Fruit fly (Drosophila melanogaster) whole organism, embryonic: ENCODE data around the gene mRpL39.

Experiments used
- ATbp ChIP-seq: fragments of 200-800 bp; sonication (Bioruptor generic); optimal IDR thresholded peaks from 2 replicates; lab custom pipeline; 2017; ENCODE audit warnings: missing biosample characterization, mild to moderate bottlenecking, missing genetic modification characterization, missing genetic modification reagents
- Blimp-1 ChIP-seq: fragments of 200-800 bp; sonication (Bioruptor generic); optimal IDR thresholded peaks from 3 replicates; lab custom pipeline; 2018; ENCODE audit warnings: missing biosample characterization, missing genetic modification characterization, mild to moderate bottlenecking, moderate library complexity, missing genetic modification reagents
- CG10321 ChIP-seq: fragments of 200-800 bp; sonication (Bioruptor generic); IDR thresholded peaks from 2 replicates; pipeline ENCODE4 v1.3.6; 2022; ENCODE audit warnings: missing biosample characterization, missing genetic modification characterization
- CG10565 ChIP-seq: fragments of 200-800 bp; sonication (Bioruptor generic); optimal IDR thresholded peaks from 3 replicates; lab custom pipeline; 2016; ENCODE audit warnings: missing biosample characterization, mild to moderate bottlenecking, missing genetic modification characterization
- CG11456 ChIP-seq: fragments of 200-800 bp; sonication (Bioruptor generic); IDR thresholded peaks from 3 replicates; pipeline ENCODE4 v1.3.6; 2022; ENCODE audit warnings: missing biosample characterization, missing genetic modification characterization
- CG11695 ChIP-seq: fragments of 200-800 bp; sonication (Bioruptor generic); IDR thresholded peaks from 3 replicates; pipeline ENCODE4 v1.3.6; 2022; ENCODE audit warnings: missing biosample characterization, missing genetic modification characterization
- CG11723 ChIP-seq: fragments of 200-800 bp; sonication (Bioruptor generic); optimal IDR thresholded peaks from 2 replicates; lab custom pipeline; 2017; ENCODE audit warnings: missing biosample characterization, mild to moderate bottlenecking, missing genetic modification characterization
- CG12299 ChIP-seq: fragments of 200-800 bp; sonication (Bioruptor generic); optimal IDR thresholded peaks from 2 replicates; lab custom pipeline; 2018; ENCODE audit warnings: missing biosample characterization, mild to moderate bottlenecking, missing genetic modification characterization
- CG15514 ChIP-seq: fragments of 200-800 bp; sonication (Bioruptor generic); optimal IDR thresholded peaks from 3 replicates; lab custom pipeline; 2017; ENCODE audit warnings: missing biosample characterization, missing genetic modification characterization, mild to moderate bottlenecking, moderate library complexity, missing genetic modification reagents
- CG15601 ChIP-seq: fragments of 200-800 bp; sonication (Bioruptor generic); optimal IDR thresholded peaks from 3 replicates; lab custom pipeline; 2019; ENCODE audit warnings: missing biosample characterization, mild to moderate bottlenecking, missing genetic modification characterization, moderate library complexity
- CG15696 ChIP-seq: fragments of 200-800 bp; sonication (Bioruptor generic); optimal IDR thresholded peaks from 2 replicates; lab custom pipeline; 2019; ENCODE audit warnings: missing biosample characterization, mild to moderate bottlenecking, missing genetic modification characterization, moderate library complexity
- CG16813 ChIP-seq: fragments of 200-800 bp; sonication (Bioruptor generic); IDR thresholded peaks from 3 replicates; pipeline ENCODE4 v1.3.6; 2022; ENCODE audit warnings: missing biosample characterization, missing genetic modification characterization; ENCODE audit not compliant: partially characterized antibody
- CG17328 ChIP-seq: fragments of 200-800 bp; sonication (Bioruptor generic); IDR thresholded peaks from 2 replicates; pipeline ENCODE4 v1.3.6; 2022; ENCODE audit warnings: missing biosample characterization, missing genetic modification characterization
- CG17612 ChIP-seq: fragments of 200-800 bp; sonication (Bioruptor generic); IDR thresholded peaks from 2 replicates; pipeline ENCODE4 v1.3.6; 2022; ENCODE audit warnings: missing biosample characterization, missing genetic modification characterization
- CG2199 ChIP-seq: fragments of 200-800 bp; sonication (Bioruptor generic); IDR thresholded peaks from 3 replicates; pipeline ENCODE4 v1.3.6; 2022; ENCODE audit warnings: missing biosample characterization, missing genetic modification characterization
- CG30403 ChIP-seq: fragments of 200-800 bp; sonication (Bioruptor generic); optimal IDR thresholded peaks from 3 replicates; lab custom pipeline; 2016; ENCODE audit warnings: missing biosample characterization, missing genetic modification characterization
- CG34224 ChIP-seq: fragments of 200-800 bp; sonication (Bioruptor generic); IDR thresholded peaks from 3 replicates; pipeline ENCODE4 v1.3.6; 2022; ENCODE audit warnings: missing biosample characterization, missing genetic modification characterization; ENCODE audit not compliant: partially characterized antibody
- CG3726 ChIP-seq: fragments of 200-800 bp; sonication (Bioruptor generic); IDR thresholded peaks from 3 replicates; pipeline ENCODE4, ENCODE4 v1.3.6; 2022; ENCODE audit warnings: missing biosample characterization, missing genetic modification characterization
- CG3995 ChIP-seq: fragments of 200-800 bp; sonication (Bioruptor generic); optimal IDR thresholded peaks from 3 replicates; lab custom pipeline; 2016; ENCODE audit warnings: missing biosample characterization, missing genetic modification characterization
- CG4360 ChIP-seq: fragments of 200-800 bp; sonication (Bioruptor generic); IDR thresholded peaks from 2 replicates; pipeline ENCODE4 v1.3.6; 2022; ENCODE audit warnings: missing biosample characterization, missing genetic modification characterization
- CG4404 ChIP-seq: fragments of 200-800 bp; sonication (Bioruptor generic); IDR thresholded peaks from 2 replicates; pipeline ENCODE4 v1.3.6; 2022; ENCODE audit warnings: missing biosample characterization, missing genetic modification characterization
- CG6683 ChIP-seq: fragments of 200-800 bp; sonication (Bioruptor generic); optimal IDR thresholded peaks from 2 replicates; lab custom pipeline; 2017; ENCODE audit warnings: missing biosample characterization, mild to moderate bottlenecking, missing genetic modification characterization, missing genetic modification reagents
- CG7839 ChIP-seq: fragments of 200-800 bp; sonication (Bioruptor generic); optimal IDR thresholded peaks from 3 replicates; lab custom pipeline; 2018; ENCODE audit warnings: missing biosample characterization, mild to moderate bottlenecking, missing genetic modification characterization, moderate library complexity
- CHES-1-like ChIP-seq: fragments of 200-800 bp; sonication (Bioruptor generic); optimal IDR thresholded peaks from 2 replicates; lab custom pipeline; 2016; ENCODE audit warnings: missing biosample characterization, missing genetic modification characterization
- CTCF ChIP-seq: fragments of 200-800 bp; sonication (Bioruptor generic); optimal IDR thresholded peaks from 2 replicates; lab custom pipeline; 2017; ENCODE audit warnings: missing biosample characterization, mild to moderate bottlenecking, missing genetic modification characterization, moderate library complexity
- D ChIP-seq, 2 experiments: fragments of 200-800 bp in 1 of 2; fragments of >200 bp in 1 of 2; sonication (Bioruptor generic) in 1 of 2; optimal IDR thresholded peaks; 2 replicates in 1 of 2; 3 replicates in 1 of 2; lab custom pipeline; 2017; ENCODE audit warnings: mild to moderate bottlenecking in 1 of 2, missing biosample characterization in 1 of 2, missing genetic modification characterization in 1 of 2, missing genetic modification reagents in 1 of 2
- D19A ChIP-seq: fragments of 200-800 bp; optimal IDR thresholded peaks from 3 replicates; lab custom pipeline; 2019; ENCODE audit warnings: missing biosample characterization, mild to moderate bottlenecking, missing genetic modification characterization, moderate library complexity
- Dek ChIP-seq: fragments of 200-800 bp; sonication (Bioruptor generic); optimal IDR thresholded peaks from 3 replicates; lab custom pipeline; 2019; ENCODE audit warnings: missing biosample characterization, mild to moderate bottlenecking, missing genetic modification characterization, moderate library complexity
- Dp ChIP-seq: fragments of 200-800 bp; sonication (Bioruptor generic); optimal IDR thresholded peaks from 2 replicates; lab custom pipeline; 2018; ENCODE audit warnings: missing biosample characterization, mild to moderate bottlenecking, missing genetic modification characterization, moderate library complexity
- E2f1 ChIP-seq: fragments of 200-800 bp; sonication (Bioruptor generic); IDR thresholded peaks from 2 replicates; pipeline ENCODE4 v1.3.6; 2022; ENCODE audit warnings: missing biosample characterization, missing genetic modification characterization
- Ets65A ChIP-seq: fragments of 200-800 bp; sonication (Bioruptor generic); peaks from one replicate; lab custom pipeline; 2016; ENCODE audit warnings: missing biosample characterization, missing genetic modification characterization
- Fer1 ChIP-seq: fragments of 200-800 bp; sonication (Bioruptor generic); optimal IDR thresholded peaks from 2 replicates; lab custom pipeline; 2017; ENCODE audit warnings: missing biosample characterization, mild to moderate bottlenecking, missing genetic modification characterization
- Jarid2 ChIP-seq: fragments of 200-800 bp; sonication (Bioruptor generic); optimal IDR thresholded peaks from 3 replicates; lab custom pipeline; 2017; ENCODE audit warnings: mild to moderate bottlenecking, missing biosample characterization, missing genetic modification reagents, missing genetic modification characterization
- Max ChIP-seq: fragments of 200-800 bp; sonication (Bioruptor generic); optimal IDR thresholded peaks from 2 replicates; lab custom pipeline; 2016; ENCODE audit warnings: missing biosample characterization, mild to moderate bottlenecking, missing genetic modification characterization
- Stat92E ChIP-seq, 3 experiments: fragments of >200 bp in 2 of 3; fragments of 200-800 bp in 1 of 3; sonication (Bioruptor generic) in 1 of 3; optimal IDR thresholded peaks; 2 replicates each; lab custom pipeline; 2017 to 2019; ENCODE audit warnings: missing biosample characterization in 3 of 3, missing genetic modification characterization in 3 of 3, mild to moderate bottlenecking in 1 of 3, moderate library complexity in 1 of 3
- Xrp1 ChIP-seq: fragments of 200-800 bp; sonication (Bioruptor generic); IDR thresholded peaks from 2 replicates; pipeline ENCODE4 v1.3.6; 2022; ENCODE audit warnings: missing biosample characterization, missing genetic modification characterization
- chif ChIP-seq, 2 experiments: fragments of 200-800 bp; sonication (Bioruptor generic); optimal IDR thresholded peaks; 3 replicates each; lab custom pipeline; 2016; ENCODE audit warnings: missing biosample characterization in 2 of 2, missing genetic modification characterization in 2 of 2
- chm ChIP-seq: fragments of 200-800 bp; sonication (Bioruptor generic); IDR thresholded peaks from 2 replicates; pipeline ENCODE4 v1.3.6; 2022; ENCODE audit warnings: missing biosample characterization, missing genetic modification characterization
- crc ChIP-seq: fragments of 200-800 bp; sonication (Bioruptor generic); optimal IDR thresholded peaks from 2 replicates; lab custom pipeline; 2016; ENCODE audit warnings: missing biosample characterization, missing genetic modification characterization
- disco-r ChIP-seq: fragments of 200-800 bp; sonication (Bioruptor generic); optimal IDR thresholded peaks from 2 replicates; lab custom pipeline; 2016; ENCODE audit warnings: missing biosample characterization, missing genetic modification characterization
- exex ChIP-seq: fragments of 200-800 bp; sonication (Bioruptor generic); optimal IDR thresholded peaks from 4 replicates; lab custom pipeline; 2018; ENCODE audit warnings: missing biosample characterization, mild to moderate bottlenecking, missing genetic modification characterization, moderate library complexity
- inv ChIP-seq: fragments of 200-800 bp; sonication (Bioruptor generic); IDR thresholded peaks from 2 replicates; pipeline ENCODE4 v1.3.6; 2022; ENCODE audit warnings: missing biosample characterization, missing genetic modification characterization; ENCODE audit not compliant: partially characterized antibody
- kni ChIP-seq: fragments of 200-800 bp; sonication (Bioruptor generic); optimal IDR thresholded peaks from 3 replicates; lab custom pipeline; 2017; ENCODE audit warnings: mild to moderate bottlenecking, missing biosample characterization, missing genetic modification reagents, missing genetic modification characterization
- knrl ChIP-seq: fragments of 200-800 bp; sonication (Bioruptor generic); IDR thresholded peaks from 3 replicates; pipeline ENCODE4 v1.3.6; 2022; ENCODE audit warnings: missing biosample characterization, missing genetic modification characterization; ENCODE audit not compliant: partially characterized antibody
- nau ChIP-seq: fragments of 200-800 bp; sonication (Bioruptor generic); optimal IDR thresholded peaks from 3 replicates; lab custom pipeline; 2017; ENCODE audit warnings: missing biosample characterization, mild to moderate bottlenecking, missing genetic modification characterization, missing genetic modification reagents
- org-1 ChIP-seq: fragments of 200-800 bp; sonication (Bioruptor generic); optimal IDR thresholded peaks from 2 replicates; lab custom pipeline; 2017; ENCODE audit warnings: missing biosample characterization, missing genetic modification characterization
- repo ChIP-seq: fragments of 200-800 bp; sonication (Bioruptor generic); optimal IDR thresholded peaks from 2 replicates; lab custom pipeline; 2016; ENCODE audit warnings: missing biosample characterization, missing genetic modification characterization
- sens ChIP-seq: fragments of 200-800 bp; sonication (Bioruptor generic); peaks from one replicate; lab custom pipeline; 2016; ENCODE audit warnings: missing biosample characterization, missing genetic modification characterization
- sr ChIP-seq: fragments of 200-800 bp; sonication (Bioruptor generic); IDR thresholded peaks from 3 replicates; pipeline ENCODE4 v1.3.6; 2022; ENCODE audit warnings: missing biosample characterization, missing genetic modification characterization
- twi ChIP-seq: fragments of 200-800 bp; optimal IDR thresholded peaks from 2 replicates; lab custom pipeline; 2019; ENCODE audit warnings: missing biosample characterization, mild to moderate bottlenecking, missing genetic modification characterization, moderate library complexity
- wdn ChIP-seq: fragments of 200-800 bp; sonication (Bioruptor generic); IDR thresholded peaks from 2 replicates; pipeline ENCODE4 v1.3.6; 2022; ENCODE audit warnings: missing biosample characterization, missing genetic modification characterization

Gene mRpL39

dm6 chr3L:14976026-14976425 lies 23.4 kb downstream of the mRpL39 start (continued):
- TF ChIP-seq CG11723 (no peak), Ets65A (GFP tag; lab: Kevin White, UChicago) (peak; percentile 22), disco-r (GFP tag; lab: Kevin White, UChicago) (no peak), CG11456 (GFP tag; lab: Robert Waterston, UW) (no peak), CG2199 (GFP tag; lab: Robert Waterston, UW) (peak; percentile 95), CG10321 (GFP tag; lab: Robert Waterston, UW) (no peak), wdn (GFP tag; lab: Robert Waterston, UW) (no peak), ATbp (GFP tag; lab: Kevin White, UChicago) (no peak), twi (tag; lab: Kevin White, UChicago) (peak; percentile 100), CG12299 (no peak), CG10565 (no peak), D (optimal IDR thresholded peaks at IDR 0.05; lab: Kevin White, UChicago) (no peak), D (GFP tag; optimal IDR thresholded peaks at IDR 0.05; lab: Kevin White, UChicago) (no peak), Dp (GFP tag; lab: Kevin White, UChicago) (no peak), CG34224 (GFP tag; lab: Robert Waterston, UW) (no peak), CTCF (no peak), CG15696 (peak; percentile 24), CG3995 (GFP tag; lab: Kevin White, UChicago) (no peak), org-1 (GFP tag; lab: Kevin White, UChicago) (no peak), CG6683 (no peak), CG11695 (GFP tag; lab: Robert Waterston, UW) (no peak), Xrp1 (0 out of 2 replicates have a peak, but pooled peaks have one; percentile 13), sens (GFP tag; lab: Kevin White, UChicago) (peak; percentile 17), Max (GFP tag; lab: Kevin White, UChicago) (no peak), repo (GFP tag; lab: Kevin White, UChicago) (no peak), CG7839 (tag; lab: Kevin White, UChicago) (no peak), CG17612 (no peak), sr (no peak), knrl (GFP tag; lab: Robert Waterston, UW) (no peak), CG15601 (no peak), nau (GFP tag; lab: Kevin White, UChicago) (no peak), Fer1 (GFP tag; lab: Kevin White, UChicago) (no peak), CG4404 (GFP tag; lab: Robert Waterston, UW) (no peak), CG30403 (no peak), CHES-1-like (no peak), CG3726 (GFP tag; lab: Robert Waterston, UW) (no peak), crc (GFP tag; lab: Kevin White, UChicago) (no peak), kni (GFP tag; lab: Kevin White, UChicago) (no peak), chm (0 out of 2 replicates have a peak, but pooled peaks have one; percentile 57), Dek (tag; lab: Kevin White, UChicago) (no peak), Blimp-1 (GFP tag; lab: Kevin White, UChicago) (no peak), D19A (tag; lab: Kevin White, UChicago) (no peak), Stat92E (GFP tag; optimal IDR thresholded peaks at IDR 0.05; lab: Kevin White, UChicago) (no peak), CG4360 (GFP tag; lab: Robert Waterston, UW) (no peak), Jarid2 (GFP tag; lab: Kevin White, UChicago) (peak; percentile 15), CG15514 (GFP tag; lab: Kevin White, UChicago) (no peak), inv (GFP tag; lab: Robert Waterston, UW) (no peak), E2f1 (no peak), CG16813 (GFP tag; lab: Robert Waterston, UW) (no peak), chif (GFP tag; optimal IDR thresholded peaks at IDR 0.05; lab: Kevin White, UChicago) (no peak), exex (tag; lab: Kevin White, UChicago) (no peak), CG17328 (GFP tag; lab: Robert Waterston, UW) (no peak)
